Fruit fly (Drosophila melanogaster) Kc167 (cell line): ENCODE results near the gene CG13970.

Source experiments
- Myc ChIP-seq: fragments of >200 bp; optimal IDR thresholded peaks from 2 replicates; lab custom pipeline; 2017; ENCODE audit warnings: missing external identifiers
- Sin3A ChIP-seq: fragments of >200 bp; optimal IDR thresholded peaks from 2 replicates; lab custom pipeline; 2018; ENCODE audit warnings: missing external identifiers
- h ChIP-seq: fragments of >200 bp; optimal IDR thresholded peaks from 3 replicates; lab custom pipeline; 2018; ENCODE audit warnings: missing external identifiers
- insv ChIP-seq: fragments of >200 bp; optimal IDR thresholded peaks from 3 replicates; lab custom pipeline; 2018; ENCODE audit warnings: missing external identifiers
- psq ChIP-seq: fragments of >200 bp; optimal IDR thresholded peaks from 2 replicates; lab custom pipeline; 2017; ENCODE audit warnings: missing external identifiers
- ttk ChIP-seq: sonication (Bioruptor generic); optimal IDR thresholded peaks from 2 replicates; lab custom pipeline; 2017; ENCODE audit warnings: missing external identifiers

The CG13970 gene

dm6 chr2L:20104050-20104449, at the start of gene CG13970:
TSS of gene CG13970 (minus strand) at chr2L:20104150.
- TF ChIP-seq insv (lab: Kevin White, UChicago) (no peak), Sin3A (lab: Kevin White, UChicago) (no peak), psq (lab: Kevin White, UChicago) (no peak), Myc (lab: Kevin White, UChicago) (no peak), ttk (no peak), h (lab: Kevin White, UChicago) (no peak)

dm6 chr2L:20148368-20148767, 44.4 kb upstream of the CG13970 start:
- TF ChIP-seq ttk (no peak), h (lab: Kevin White, UChicago) (no peak), Myc (lab: Kevin White, UChicago) (no peak)

dm6 chr2L:20146218-20146617, 42.3 kb upstream of the CG13970 start:
- TF ChIP-seq Sin3A (lab: Kevin White, UChicago) (no peak), ttk (no peak), Myc (lab: Kevin White, UChicago) (no peak), h (lab: Kevin White, UChicago) (no peak), insv (lab: Kevin White, UChicago) (no peak), psq (lab: Kevin White, UChicago) (no peak)

dm6 chr2L:20134823-20135222, 30.9 kb upstream of the CG13970 start, which contains the start of gene CG10651:
TSS of gene CG10651 (minus strand) at chr2L:20134923.
- no peak for TF ChIP-seq ttk

dm6 chr2L:20121233-20121551, 17.2 kb upstream of the CG13970 start:
- no peak for TF ChIP-seq ttk
- no peak for TF ChIP-seq h (lab: Kevin White, UChicago)
- no peak for TF ChIP-seq Sin3A (lab: Kevin White, UChicago)
- no peak for TF ChIP-seq psq (lab: Kevin White, UChicago)
- no peak for TF ChIP-seq Myc (lab: Kevin White, UChicago)
- TF ChIP-seq insv (lab: Kevin White, UChicago), result no peak

dm6 chr2L:20120388-20121232, 16.7 kb upstream of the CG13970 start:
- TF ChIP-seq Myc (lab: Kevin White, UChicago) (no peak), h (lab: Kevin White, UChicago) (no peak), psq (lab: Kevin White, UChicago) (no peak), ttk (no peak), insv (lab: Kevin White, UChicago) (no peak), Sin3A (lab: Kevin White, UChicago) (no peak)

- no peak for TF ChIP-seq h (lab: Kevin White, UChicago)
- TF ChIP-seq ttk, result no peak
- TF ChIP-seq insv (lab: Kevin White, UChicago), result no peak
- no peak for TF ChIP-seq psq (lab: Kevin White, UChicago)
- no peak for TF ChIP-seq Sin3A (lab: Kevin White, UChicago)
- TF ChIP-seq Myc (lab: Kevin White, UChicago), result no peak
Observed at dm6 chr2L:20117752-20118151, 13.8 kb upstream of the CG13970 start.

dm6 chr2L:20115865-20116264, 11.9 kb upstream of the CG13970 start:
- no peak for TF ChIP-seq insv (lab: Kevin White, UChicago)
- TF ChIP-seq Myc (lab: Kevin White, UChicago), result no peak
- TF ChIP-seq Sin3A (lab: Kevin White, UChicago), result no peak
- no peak for TF ChIP-seq ttk
- no peak for TF ChIP-seq h (lab: Kevin White, UChicago)
- TF ChIP-seq psq (lab: Kevin White, UChicago), result no peak

- no peak for TF ChIP-seq h (lab: Kevin White, UChicago)
- no peak for TF ChIP-seq Myc (lab: Kevin White, UChicago)
- TF ChIP-seq psq (lab: Kevin White, UChicago), result no peak
- no peak for TF ChIP-seq ttk
- TF ChIP-seq Sin3A (lab: Kevin White, UChicago), result no peak
- TF ChIP-seq insv (lab: Kevin White, UChicago), result no peak
Observed at dm6 chr2L:20106595-20106994, 2.6 kb upstream of the CG13970 start.

- TF ChIP-seq Sin3A (lab: Kevin White, UChicago) (no peak), Myc (lab: Kevin White, UChicago) (no peak)
Observed at dm6 chr2L:20104526-20104925, 576 bp upstream of the CG13970 start.

- no peak for TF ChIP-seq insv (lab: Kevin White, UChicago)
- TF ChIP-seq psq (lab: Kevin White, UChicago), result no peak
- no peak for TF ChIP-seq Myc (lab: Kevin White, UChicago)
- TF ChIP-seq h (lab: Kevin White, UChicago), result no peak
- no peak for TF ChIP-seq Sin3A (lab: Kevin White, UChicago)
- no peak for TF ChIP-seq ttk
Observed at dm6 chr2L:20098194-20098593, 5.8 kb downstream of the CG13970 start.

- TF ChIP-seq h (lab: Kevin White, UChicago) (no peak), insv (lab: Kevin White, UChicago) (no peak), ttk (no peak), Myc (lab: Kevin White, UChicago) (no peak), psq (lab: Kevin White, UChicago) (no peak), Sin3A (lab: Kevin White, UChicago) (no peak)
Observed at dm6 chr2L:20097773-20098172, 6.2 kb downstream of the CG13970 start.
